Fruit fly (Drosophila melanogaster): Measurements from ENCODE around the gene Hand.
A peak's percentile ranks its signal among the peaks of the same experiment; 100 is the strongest.

The Hand gene

dm6 chr2L:10301918-10302317 is 6.7 kb upstream of the Hand start, which contains the start of gene CG13138:
TSS of gene CG13138 (minus strand) at chr2L:10302018.
- no peak for TF ChIP-seq CG7045 (GFP tag; optimal IDR thresholded peaks at IDR 0.05)
- TF ChIP-seq Mnt (GFP tag; optimal IDR thresholded peaks at IDR 0.05): no peak
- TF ChIP-seq kay (GFP tag; ENCODE audit: borderline replicate concordance): no peak
- TF ChIP-seq Clk (GFP tag; optimal IDR thresholded peaks at IDR 0.05): no peak

- TF ChIP-seq tj (GFP tag; optimal IDR thresholded peaks at IDR 0.05) (peak; percentile 2), CG5204 (GFP tag; optimal IDR thresholded peaks at IDR 0.05) (no peak), CG7101 (tag; optimal IDR thresholded peaks at IDR 0.05) (peak; percentile 73), CG14711 (tag; optimal IDR thresholded peaks at IDR 0.05) (peak; percentile 63), CG7045 (GFP tag; optimal IDR thresholded peaks at IDR 0.05) (peak; percentile 21), CG33017 (tag; optimal IDR thresholded peaks at IDR 0.05) (peak; percentile 55), Crg-1 (GFP tag; optimal IDR thresholded peaks at IDR 0.05) (peak; percentile 5), kay (GFP tag; ENCODE audit: borderline replicate concordance) (no peak), cnc (optimal IDR thresholded peaks at IDR 0.05) (no peak), CG11617 (GFP tag; optimal IDR thresholded peaks at IDR 0.05) (peak; percentile 70), bab1 (GFP tag; optimal IDR thresholded peaks at IDR 0.05) (peak; percentile 62), Hr96 (GFP tag; optimal IDR thresholded peaks at IDR 0.05) (no peak)
Observed at dm6 chr2L:10299810-10300147, 4.6 kb upstream of the Hand start, which contains the start of gene CYLD. TSS of gene CYLD (minus strand) at chr2L:10299847.

- TF ChIP-seq kay (GFP tag; ENCODE audit: borderline replicate concordance) (peak; percentile 93), bab1 (GFP tag; optimal IDR thresholded peaks at IDR 0.05) (no peak), tj (GFP tag; optimal IDR thresholded peaks at IDR 0.05) (peak; percentile 30)
Observed at dm6 chr2L:10299077-10299809, 4.1 kb upstream of the Hand start.

dm6 chr2L:10298306-10298705 is 3.1 kb upstream of the Hand start:
- TF ChIP-seq tj (GFP tag; optimal IDR thresholded peaks at IDR 0.05) (peak; percentile 4), CG1620 (GFP tag; optimal IDR thresholded peaks at IDR 0.05) (no peak), cnc (optimal IDR thresholded peaks at IDR 0.05) (no peak), kay (GFP tag; ENCODE audit: borderline replicate concordance) (peak; percentile 75), toe (GFP tag; optimal IDR thresholded peaks at IDR 0.05) (no peak), CG14711 (tag; optimal IDR thresholded peaks at IDR 0.05) (no peak), ovo (GFP tag; optimal IDR thresholded peaks at IDR 0.05) (no peak), Mnt (GFP tag; optimal IDR thresholded peaks at IDR 0.05) (no peak), CG11617 (GFP tag; optimal IDR thresholded peaks at IDR 0.05) (no peak), Crg-1 (GFP tag; optimal IDR thresholded peaks at IDR 0.05) (no peak)

DNA sequence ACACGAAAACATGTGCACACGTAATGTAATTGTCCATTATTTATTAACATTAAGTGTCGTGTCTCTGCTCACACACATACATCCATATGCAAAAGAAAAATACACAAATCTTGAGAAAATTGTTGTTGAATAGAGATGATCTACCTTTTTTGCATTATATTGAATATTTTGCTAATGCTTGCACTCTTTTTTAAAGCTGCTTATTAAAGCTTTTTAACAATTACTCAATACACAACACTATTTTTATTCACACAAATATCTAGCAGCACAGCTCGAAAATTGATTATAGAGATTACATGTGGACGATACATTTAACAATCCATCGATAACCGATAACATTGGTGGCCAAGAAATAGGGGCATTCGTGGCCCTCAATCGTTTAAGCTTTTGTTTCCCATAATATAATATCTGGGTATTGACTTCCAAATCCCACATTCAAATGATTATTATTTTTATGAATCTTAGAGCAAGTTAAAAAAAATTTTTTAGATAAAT is 3.1 kb downstream of the Hand start, which contains the start of gene Ufd4:
Gene Ufd4, minus strand, starts transcription at position 300 of the 495 bp plus-strand sequence.
- TF ChIP-seq CG5204 (GFP tag; optimal IDR thresholded peaks at IDR 0.05) (no peak), kay (GFP tag; ENCODE audit: borderline replicate concordance) (no peak), Mnt (GFP tag; optimal IDR thresholded peaks at IDR 0.05) (peak; percentile 56), CG33017 (tag; optimal IDR thresholded peaks at IDR 0.05) (peak; percentile 62), CG14711 (tag; optimal IDR thresholded peaks at IDR 0.05) (peak; percentile 58), cnc (optimal IDR thresholded peaks at IDR 0.05) (no peak), Hr96 (GFP tag; optimal IDR thresholded peaks at IDR 0.05) (no peak), toe (GFP tag; optimal IDR thresholded peaks at IDR 0.05) (no peak), CG11617 (GFP tag; optimal IDR thresholded peaks at IDR 0.05) (peak; percentile 53), CG7045 (GFP tag; optimal IDR thresholded peaks at IDR 0.05) (peak; percentile 61), cic (GFP tag; optimal IDR thresholded peaks at IDR 0.05) (peak; percentile 14), CG7101 (tag; optimal IDR thresholded peaks at IDR 0.05) (peak; percentile 55), CG12768 (GFP tag; optimal IDR thresholded peaks at IDR 0.05) (peak; percentile 30), bab1 (GFP tag; optimal IDR thresholded peaks at IDR 0.05) (peak; percentile 68), CG1620 (GFP tag; optimal IDR thresholded peaks at IDR 0.05) (peak; percentile 14), tj (GFP tag; optimal IDR thresholded peaks at IDR 0.05) (peak; percentile 1), ovo (GFP tag; optimal IDR thresholded peaks at IDR 0.05) (no peak), Crg-1 (GFP tag; optimal IDR thresholded peaks at IDR 0.05) (no peak), Clk (GFP tag; optimal IDR thresholded peaks at IDR 0.05) (no peak)

- TF ChIP-seq ovo (GFP tag; optimal IDR thresholded peaks at IDR 0.05): no peak
- no peak for TF ChIP-seq CG7045 (GFP tag; optimal IDR thresholded peaks at IDR 0.05)
- TF ChIP-seq kay (GFP tag; ENCODE audit: borderline replicate concordance): peak; percentile 61
Observed at dm6 chr2L:10291276-10291675, 3.9 kb downstream of the Hand start.

dm6 chr2L:10280772-10281171 is 14.4 kb downstream of the Hand start, which contains the start of gene CG34043:
TSS of gene CG34043 (minus strand) at chr2L:10280872.
- TF ChIP-seq Clk (GFP tag; optimal IDR thresholded peaks at IDR 0.05): no peak

DNA sequence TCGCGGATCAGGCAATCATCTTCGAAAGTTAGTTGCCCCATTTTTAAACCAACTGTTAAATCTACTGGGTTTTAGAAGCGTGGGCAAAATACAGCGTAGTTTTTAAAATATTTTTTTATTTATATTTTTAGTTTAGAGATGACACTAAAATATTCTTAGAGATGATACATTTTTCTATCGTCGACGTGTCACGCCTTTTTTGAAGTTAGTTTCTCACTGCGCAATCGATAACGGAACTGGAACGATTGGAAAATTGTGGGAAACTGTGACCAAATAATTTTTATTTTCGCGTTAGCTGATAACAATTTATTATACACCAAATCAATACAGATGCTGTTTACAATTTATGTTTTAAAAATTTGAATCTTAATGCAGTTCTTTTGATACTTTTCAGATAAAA is 16.5 kb downstream of the Hand start, which contains the start of gene Utx:
Gene Utx, minus strand, starts transcription at position 154 of the 400 bp plus-strand sequence.
- TF ChIP-seq toe (GFP tag; optimal IDR thresholded peaks at IDR 0.05) (no peak), ovo (GFP tag; optimal IDR thresholded peaks at IDR 0.05) (no peak), CG5204 (GFP tag; optimal IDR thresholded peaks at IDR 0.05) (no peak), CG1620 (GFP tag; optimal IDR thresholded peaks at IDR 0.05) (peak; percentile 24), Mnt (GFP tag; optimal IDR thresholded peaks at IDR 0.05) (peak; percentile 5), CG7045 (GFP tag; optimal IDR thresholded peaks at IDR 0.05) (no peak), CG33017 (tag; optimal IDR thresholded peaks at IDR 0.05) (no peak), CG14711 (tag; optimal IDR thresholded peaks at IDR 0.05) (no peak), pad (GFP tag; optimal IDR thresholded peaks at IDR 0.05) (no peak)
